Worm (Caenorhabditis elegans) whole organism, L2 larva: Measurements from ENCODE around the gene pals-39.

ENCODE experiments used
- C34F6.9 ChIP-seq: fragments of 150-350 bp; optimal IDR thresholded peaks from 2 replicates; lab custom pipeline; 2014; ENCODE audit warnings: missing biosample characterization, missing genetic modification characterization
- F13H6.1 ChIP-seq: sonication (generic microtip); optimal IDR thresholded peaks from 2 replicates; lab custom pipeline; 2016; ENCODE audit warnings: missing genetic modification characterization, missing compliant biosample characterization
- R02D3.7 ChIP-seq: fragments of 150-350 bp; optimal IDR thresholded peaks from 2 replicates; lab custom pipeline; 2014; ENCODE audit warnings: missing biosample characterization, missing genetic modification characterization
- ZK546.5 ChIP-seq: sonication (generic microtip); optimal IDR thresholded peaks from 2 replicates; lab custom pipeline; 2017; ENCODE audit warnings: missing biosample characterization, missing genetic modification characterization
- alr-1 ChIP-seq: fragments of 150-350 bp; optimal IDR thresholded peaks from 2 replicates; lab custom pipeline; 2014; ENCODE audit warnings: missing biosample characterization, missing genetic modification characterization
- ama-1 ChIP-seq: fragments of 150-350 bp; optimal IDR thresholded peaks from 2 replicates; lab custom pipeline; 2018; ENCODE audit warnings: inconsistent platforms
- blmp-1 ChIP-seq: sonication (generic microtip); optimal IDR thresholded peaks from 2 replicates; lab custom pipeline; 2017; ENCODE audit warnings: missing genetic modification characterization, mild to moderate bottlenecking, missing compliant biosample characterization, antibody characterized with exemption, moderate library complexity; ENCODE audit not compliant: insufficient read depth
- ceh-16 ChIP-seq: fragments of 150-350 bp; optimal IDR thresholded peaks from 2 replicates; lab custom pipeline; 2014; ENCODE audit warnings: missing biosample characterization, missing genetic modification characterization
- ceh-82 ChIP-seq: fragments of 150-350 bp; optimal IDR thresholded peaks from 2 replicates; lab custom pipeline; 2014; ENCODE audit warnings: missing biosample characterization, missing genetic modification characterization
- crh-2 ChIP-seq: sonication (generic microtip); optimal IDR thresholded peaks from 2 replicates; lab custom pipeline; 2017; ENCODE audit warnings: missing biosample characterization, missing genetic modification characterization
- egl-27 ChIP-seq: sonication (generic microtip); optimal IDR thresholded peaks from 3 replicates; lab custom pipeline; 2017; ENCODE audit warnings: missing biosample characterization, missing genetic modification reagents, missing genetic modification characterization
- elt-3 ChIP-seq: sonication (generic microtip); optimal IDR thresholded peaks from 2 replicates; lab custom pipeline; 2017; ENCODE audit warnings: missing biosample characterization, missing genetic modification characterization
- fos-1 ChIP-seq: fragments of 150-350 bp; optimal IDR thresholded peaks from 2 replicates; lab custom pipeline; 2014; ENCODE audit warnings: missing biosample characterization, missing genetic modification characterization
- lin-11 ChIP-seq: fragments of 150-350 bp; sonication (generic microtip); optimal IDR thresholded peaks from 2 replicates; lab custom pipeline; 2014; ENCODE audit warnings: missing biosample characterization, missing genetic modification characterization, inconsistent platforms, mixed read lengths
- lin-13 ChIP-seq: fragments of 150-350 bp; optimal IDR thresholded peaks from 2 replicates; lab custom pipeline; 2014; ENCODE audit warnings: missing biosample characterization, missing genetic modification reagents, missing genetic modification characterization
- lin-39 ChIP-seq: fragments of 150-350 bp; optimal IDR thresholded peaks from 2 replicates; lab custom pipeline; 2014; ENCODE audit warnings: missing biosample characterization, missing genetic modification reagents, missing genetic modification characterization
- mab-5 ChIP-seq: fragments of 150-350 bp; optimal IDR thresholded peaks from 2 replicates; lab custom pipeline; 2014; ENCODE audit warnings: missing biosample characterization, missing genetic modification characterization
- mbf-1 ChIP-seq: sonication (generic microtip); optimal IDR thresholded peaks from 2 replicates; lab custom pipeline; 2017; ENCODE audit warnings: missing biosample characterization, missing genetic modification characterization
- mdl-1 ChIP-seq, 2 experiments: fragments of 150-350 bp in 1 of 2; sonication (generic microtip) in 1 of 2; optimal IDR thresholded peaks; 2 replicates each; lab custom pipeline; 2017; ENCODE audit warnings: missing biosample characterization in 2 of 2, missing genetic modification characterization in 2 of 2
- nhr-10 ChIP-seq: sonication (generic microtip); optimal IDR thresholded peaks from 2 replicates; lab custom pipeline; 2017; ENCODE audit warnings: missing biosample characterization, missing genetic modification characterization
- nhr-129 ChIP-seq: fragments of 150-350 bp; optimal IDR thresholded peaks from 2 replicates; lab custom pipeline; 2014; ENCODE audit warnings: missing biosample characterization, missing genetic modification characterization
- nhr-21 ChIP-seq: fragments of 150-350 bp; optimal IDR thresholded peaks from 2 replicates; lab custom pipeline; 2014; ENCODE audit warnings: missing biosample characterization, missing genetic modification characterization
- nhr-23 ChIP-seq: fragments of 150-350 bp; optimal IDR thresholded peaks from 2 replicates; lab custom pipeline; 2014; ENCODE audit warnings: missing biosample characterization, missing genetic modification reagents, missing genetic modification characterization
- nhr-237 ChIP-seq: fragments of 150-350 bp; optimal IDR thresholded peaks from 2 replicates; lab custom pipeline; 2014; ENCODE audit warnings: missing biosample characterization, missing genetic modification characterization
- nhr-25 ChIP-seq: fragments of 150-350 bp; sonication (generic microtip); optimal IDR thresholded peaks from 3 replicates; lab custom pipeline; 2014; ENCODE audit warnings: missing biosample characterization, missing genetic modification characterization
- nhr-6 ChIP-seq: fragments of 150-350 bp; optimal IDR thresholded peaks from 2 replicates; lab custom pipeline; 2014; ENCODE audit warnings: missing biosample characterization, missing genetic modification characterization
- nhr-77 ChIP-seq: fragments of 150-350 bp; optimal IDR thresholded peaks from 2 replicates; lab custom pipeline; 2014; ENCODE audit warnings: missing biosample characterization, missing genetic modification characterization
- peb-1 ChIP-seq: fragments of 150-350 bp; optimal IDR thresholded peaks from 2 replicates; lab custom pipeline; 2014; ENCODE audit warnings: missing biosample characterization, missing genetic modification characterization
- sem-4 ChIP-seq: fragments of 150-350 bp; optimal IDR thresholded peaks from 2 replicates; lab custom pipeline; 2014; ENCODE audit warnings: missing biosample characterization, missing genetic modification reagents, missing genetic modification characterization
- skn-1 ChIP-seq: sonication (generic microtip); optimal IDR thresholded peaks from 2 replicates; lab custom pipeline; 2017; ENCODE audit warnings: missing biosample characterization, missing genetic modification characterization
- sma-3 ChIP-seq: sonication (generic microtip); optimal IDR thresholded peaks from 2 replicates; lab custom pipeline; 2016; ENCODE audit warnings: missing genetic modification reagents, missing genetic modification characterization, missing compliant biosample characterization
- sma-9 ChIP-seq, 2 experiments: fragments of 150-350 bp in 1 of 2; sonication (generic microtip) in 1 of 2; optimal IDR thresholded peaks; 2 replicates each; lab custom pipeline; 2014 to 2016; ENCODE audit warnings: missing genetic modification characterization in 2 of 2, mild to moderate bottlenecking in 1 of 2, missing biosample characterization in 1 of 2, missing compliant biosample characterization in 1 of 2, missing genetic modification reagents in 1 of 2, moderate library complexity in 1 of 2
- snpc-4 ChIP-seq: fragments of 150-350 bp; optimal IDR thresholded peaks from 2 replicates; lab custom pipeline; 2014; ENCODE audit warnings: missing biosample characterization, missing genetic modification characterization
- unc-62 ChIP-seq: fragments of 150-350 bp; optimal IDR thresholded peaks from 2 replicates; lab custom pipeline; 2014; ENCODE audit warnings: missing biosample characterization, missing genetic modification reagents, missing genetic modification characterization
- zag-1 ChIP-seq: fragments of 150-350 bp; optimal IDR thresholded peaks from 2 replicates; lab custom pipeline; 2014; ENCODE audit warnings: missing biosample characterization, missing genetic modification characterization
- ztf-1 ChIP-seq: fragments of 200-800 bp; sonication (Bioruptor generic); conservative IDR thresholded peaks from 2 replicates; pipeline ENCODE4 v1.3.6; 2022; ENCODE audit warnings: missing genetic modification characterization, missing compliant biosample characterization
- ztf-11 ChIP-seq: sonication (generic microtip); optimal IDR thresholded peaks from 2 replicates; lab custom pipeline; 2017; ENCODE audit warnings: missing biosample characterization, missing genetic modification characterization
- ztf-4 ChIP-seq: fragments of 150-350 bp; optimal IDR thresholded peaks from 2 replicates; lab custom pipeline; 2014; ENCODE audit warnings: missing biosample characterization, missing genetic modification characterization

pals-39 gene

DNA sequence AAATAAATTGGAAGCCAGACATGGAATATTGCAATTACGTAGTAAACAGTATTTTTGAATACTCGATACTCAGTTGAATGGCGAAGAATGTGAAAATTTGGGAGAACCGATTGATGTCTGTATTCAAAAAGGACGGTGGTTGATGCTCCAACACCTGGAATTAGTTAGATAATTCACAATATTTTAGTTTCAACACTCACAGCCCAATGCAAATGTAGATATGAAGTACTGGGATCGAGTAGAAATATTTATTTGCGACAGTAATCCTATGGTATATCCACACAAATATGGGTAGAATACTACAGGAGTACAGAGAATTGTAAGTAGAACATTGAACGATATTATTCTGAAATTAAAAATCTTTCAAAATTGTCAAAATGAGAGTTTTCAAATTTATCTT, 10.5 kb downstream of the pals-39 start:
- no peak for TF ChIP-seq ztf-4
- TF ChIP-seq sma-9 (GFP tag; optimal IDR thresholded peaks at IDR 0.05; lab: Kevin White, UChicago): no peak
- no peak for TF ChIP-seq sma-9 (tag; optimal IDR thresholded peaks at IDR 0.05; lab: Kevin White, UChicago)
- TF ChIP-seq mab-5 (tag; lab: Kevin White, UChicago): no peak
- no peak for TF ChIP-seq sma-3 (GFP tag; lab: Kevin White, UChicago)

DNA sequence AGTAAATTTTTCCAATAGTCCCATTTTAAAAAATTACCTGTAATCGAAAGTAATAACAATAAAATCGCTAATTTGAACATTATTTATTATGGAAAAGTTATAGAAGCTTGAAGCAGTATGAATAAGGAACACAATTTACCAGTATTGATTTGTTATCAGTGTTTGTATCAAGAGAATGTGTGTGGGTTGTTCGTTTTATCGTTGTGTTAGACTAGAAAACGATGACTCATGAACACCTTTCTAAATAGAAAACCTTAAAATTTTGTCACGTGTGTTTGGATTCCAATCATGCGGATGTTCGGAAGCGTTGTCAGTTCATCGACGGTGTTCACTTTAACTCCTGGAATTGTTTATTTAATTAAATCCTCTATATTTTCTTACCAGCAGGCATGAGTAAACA, 11.5 kb downstream of the pals-39 start, which contains the start of gene C54D10.13:
Gene C54D10.13 (minus strand): TSS at position 179 of the 400 bp plus-strand sequence.
- no peak for TF ChIP-seq nhr-23 (tag; lab: Kevin White, UChicago)
- peak; percentile 67 for TF ChIP-seq fos-1 (tag; lab: Kevin White, UChicago)
- TF ChIP-seq, all 48 proteins: peak for 1

DNA sequence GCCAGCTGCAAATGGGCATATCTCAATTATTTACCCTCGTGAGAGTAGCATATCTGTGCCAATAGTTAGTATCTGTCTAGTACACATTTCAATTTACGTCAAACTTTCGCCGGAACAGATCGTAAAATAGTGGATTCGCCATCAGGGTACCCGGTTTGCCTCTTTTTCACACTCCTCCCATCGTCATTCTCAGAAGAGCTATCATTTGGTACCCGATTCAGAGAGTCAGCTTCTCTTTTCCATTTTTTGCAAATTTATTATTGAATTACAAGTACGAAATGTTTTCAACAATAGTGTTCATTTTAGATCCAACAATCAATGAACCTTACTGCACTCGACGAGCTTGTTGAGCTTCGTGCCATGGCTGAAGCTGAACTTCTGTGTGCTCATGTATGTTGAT, 14.6 kb downstream of the pals-39 start, which contains the start of gene C54D10.5:
Gene C54D10.5 (plus strand): TSS at position 301 of the 400 bp plus-strand sequence.
- no peak for TF ChIP-seq ceh-16 (tag; lab: Kevin White, UChicago)
- TF ChIP-seq ztf-1 (GFP tag; lab: Robert Waterston, UW): no peak
- no peak for TF ChIP-seq ZK546.5 (tag; lab: Kevin White, UChicago)
- TF ChIP-seq ceh-82 (tag; lab: Kevin White, UChicago): no peak
- TF ChIP-seq nhr-21 (tag; lab: Kevin White, UChicago): no peak
- no peak for TF ChIP-seq nhr-23 (tag; lab: Kevin White, UChicago)
- TF ChIP-seq nhr-6 (tag; lab: Kevin White, UChicago): no peak
- no peak for TF ChIP-seq nhr-25 (tag; lab: Kevin White, UChicago)
- no peak for TF ChIP-seq nhr-129 (tag; lab: Kevin White, UChicago)
- TF ChIP-seq lin-11 (tag; lab: Kevin White, UChicago): no peak
- no peak for TF ChIP-seq F13H6.1
- TF ChIP-seq zag-1: no peak
- TF ChIP-seq R02D3.7 (tag; lab: Kevin White, UChicago): no peak

DNA sequence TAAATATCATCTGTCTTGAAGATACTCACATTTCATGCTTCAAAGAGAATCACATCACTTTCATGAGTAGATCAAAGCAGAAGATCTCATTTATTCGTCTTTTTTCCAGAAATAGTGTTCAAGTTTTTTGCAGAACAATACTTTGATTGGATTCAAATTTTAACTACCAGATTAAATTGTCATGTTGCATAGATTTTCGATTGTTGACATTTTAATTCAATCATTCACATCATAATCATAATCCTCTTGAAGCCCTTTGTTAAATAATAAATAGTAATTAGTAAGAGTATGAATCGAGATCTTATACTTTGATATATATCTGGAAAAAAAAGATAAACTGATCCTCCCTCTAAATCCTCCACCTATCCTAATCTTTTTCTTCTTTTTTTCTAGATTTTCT, 15.8 kb downstream of the pals-39 start:
- TF ChIP-seq nhr-6 (tag; lab: Kevin White, UChicago) (no peak), sma-3 (GFP tag; lab: Kevin White, UChicago) (no peak), nhr-129 (tag; lab: Kevin White, UChicago) (no peak), mab-5 (tag; lab: Kevin White, UChicago) (no peak), unc-62 (GFP tag; lab: Kevin White, UChicago) (no peak), nhr-23 (tag; lab: Kevin White, UChicago) (no peak), mdl-1 (tag; optimal IDR thresholded peaks at IDR 0.05; lab: Kevin White, UChicago) (no peak), nhr-10 (tag; lab: Kevin White, UChicago) (no peak), ztf-1 (GFP tag; lab: Robert Waterston, UW) (no peak), nhr-237 (no peak), ceh-16 (tag; lab: Kevin White, UChicago) (no peak), nhr-25 (tag; lab: Kevin White, UChicago) (no peak), egl-27 (tag; lab: Kevin White, UChicago) (no peak), elt-3 (tag; lab: Kevin White, UChicago) (no peak), sem-4 (tag; lab: Kevin White, UChicago) (no peak), blmp-1 (no peak), ceh-82 (tag; lab: Kevin White, UChicago) (no peak)

DNA sequence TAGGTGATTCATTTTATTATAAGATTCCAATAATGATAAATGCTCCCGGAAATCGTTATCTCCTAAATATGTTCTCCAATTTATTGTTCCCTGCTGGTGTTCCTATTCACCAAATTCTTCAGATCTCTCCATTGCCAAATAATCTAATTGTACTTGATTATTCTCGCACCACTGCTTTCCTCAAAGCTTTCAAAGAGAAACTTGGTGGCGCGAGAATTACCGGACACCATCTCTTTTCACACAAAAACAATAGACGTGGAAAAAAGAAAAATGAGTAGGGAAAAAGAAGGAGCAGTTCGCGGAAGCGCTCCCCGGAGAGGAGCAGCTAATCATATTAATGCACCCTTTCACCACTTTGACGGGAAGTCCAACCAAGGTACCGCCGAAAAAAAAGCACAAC, 22.3 kb downstream of the pals-39 start:
- TF ChIP-seq skn-1 (tag; lab: Kevin White, UChicago) (no peak), sem-4 (tag; lab: Kevin White, UChicago) (no peak), elt-3 (tag; lab: Kevin White, UChicago) (no peak), C34F6.9 (no peak), peb-1 (tag; lab: Kevin White, UChicago) (no peak), lin-39 (tag; lab: Kevin White, UChicago) (no peak), lin-13 (GFP tag; lab: Kevin White, UChicago) (no peak), sma-9 (GFP tag; optimal IDR thresholded peaks at IDR 0.05; lab: Kevin White, UChicago) (no peak), sma-9 (tag; optimal IDR thresholded peaks at IDR 0.05; lab: Kevin White, UChicago) (no peak), mbf-1 (tag; lab: Kevin White, UChicago) (no peak), ama-1 (no peak), crh-2 (tag; lab: Kevin White, UChicago) (no peak), snpc-4 (tag; lab: Kevin White, UChicago) (no peak), egl-27 (tag; lab: Kevin White, UChicago) (no peak), nhr-25 (tag; lab: Kevin White, UChicago) (no peak), ztf-11 (tag; lab: Kevin White, UChicago) (no peak), blmp-1 (no peak), alr-1 (tag; lab: Kevin White, UChicago) (no peak), nhr-6 (tag; lab: Kevin White, UChicago) (no peak), nhr-77 (tag; lab: Kevin White, UChicago) (no peak)
